Fruit fly (Drosophila melanogaster) whole organism, embryonic: ENCODE results near the gene Top3alpha.
A peak's percentile ranks its signal among the peaks of the same experiment; 100 is the strongest.

ENCODE experiments used
- Asciz ChIP-seq: fragments of 200-800 bp; sonication (Bioruptor generic); optimal IDR thresholded peaks from 2 replicates; lab custom pipeline; 2017; ENCODE audit warnings: missing biosample characterization, mild to moderate bottlenecking, missing genetic modification characterization, missing genetic modification reagents
- Awh ChIP-seq: fragments of 200-800 bp; sonication (Bioruptor generic); IDR thresholded peaks from 2 replicates; pipeline ENCODE4, ENCODE4 v1.3.6; 2022; ENCODE audit warnings: missing biosample characterization, missing genetic modification characterization
- CG10321 ChIP-seq: fragments of 200-800 bp; sonication (Bioruptor generic); IDR thresholded peaks from 2 replicates; pipeline ENCODE4 v1.3.6; 2022; ENCODE audit warnings: missing biosample characterization, missing genetic modification characterization
- CG12299 ChIP-seq: fragments of 200-800 bp; sonication (Bioruptor generic); optimal IDR thresholded peaks from 2 replicates; lab custom pipeline; 2018; ENCODE audit warnings: missing biosample characterization, mild to moderate bottlenecking, missing genetic modification characterization
- CG13424 ChIP-seq: fragments of 200-800 bp; sonication (Bioruptor generic); optimal IDR thresholded peaks from 2 replicates; lab custom pipeline; 2019; ENCODE audit warnings: missing biosample characterization, mild to moderate bottlenecking, missing genetic modification characterization, moderate library complexity
- CG15011 ChIP-seq: fragments of 200-800 bp; sonication (Bioruptor generic); optimal IDR thresholded peaks from 3 replicates; lab custom pipeline; 2018; ENCODE audit warnings: missing biosample characterization, mild to moderate bottlenecking, missing genetic modification characterization
- CG15073 ChIP-seq: fragments of 200-800 bp; sonication (Bioruptor generic); optimal IDR thresholded peaks from 2 replicates; lab custom pipeline; 2016; ENCODE audit warnings: missing biosample characterization, missing genetic modification characterization
- CG15269 ChIP-seq: fragments of 200-800 bp; sonication (Bioruptor generic); optimal IDR thresholded peaks from 2 replicates; lab custom pipeline; 2018; ENCODE audit warnings: missing biosample characterization, mild to moderate bottlenecking, missing genetic modification characterization, moderate library complexity
- CG17568 ChIP-seq: fragments of 200-800 bp; sonication (Bioruptor generic); optimal IDR thresholded peaks from 2 replicates; lab custom pipeline; 2018; ENCODE audit warnings: missing biosample characterization, mild to moderate bottlenecking, missing genetic modification characterization, moderate library complexity
- CG1832 ChIP-seq: fragments of 200-800 bp; sonication (Bioruptor generic); optimal IDR thresholded peaks from 2 replicates; lab custom pipeline; 2017; ENCODE audit warnings: missing biosample characterization, mild to moderate bottlenecking, missing genetic modification characterization, inconsistent platforms
- CG2129 ChIP-seq: fragments of 200-800 bp; sonication (Bioruptor generic); IDR thresholded peaks from 2 replicates; pipeline ENCODE4 v1.3.6; 2022; ENCODE audit warnings: missing biosample characterization, missing genetic modification characterization; ENCODE audit not compliant: partially characterized antibody
- CG2199 ChIP-seq: fragments of 200-800 bp; sonication (Bioruptor generic); IDR thresholded peaks from 3 replicates; pipeline ENCODE4 v1.3.6; 2022; ENCODE audit warnings: missing biosample characterization, missing genetic modification characterization
- CG3281 ChIP-seq: fragments of 200-800 bp; sonication (Bioruptor generic); optimal IDR thresholded peaks from 3 replicates; lab custom pipeline; 2017; ENCODE audit warnings: missing biosample characterization, mild to moderate bottlenecking, missing genetic modification characterization
- CG4360 ChIP-seq: fragments of 200-800 bp; sonication (Bioruptor generic); IDR thresholded peaks from 2 replicates; pipeline ENCODE4 v1.3.6; 2022; ENCODE audit warnings: missing biosample characterization, missing genetic modification characterization
- CG5953 ChIP-seq: fragments of 200-800 bp; sonication (Bioruptor generic); IDR thresholded peaks from 2 replicates; pipeline ENCODE4 v1.3.6; 2022; ENCODE audit warnings: missing biosample characterization, missing genetic modification characterization
- CG6813 ChIP-seq: fragments of 200-800 bp; sonication (Bioruptor generic); optimal IDR thresholded peaks from 2 replicates; lab custom pipeline; 2017; ENCODE audit warnings: missing biosample characterization, missing genetic modification characterization, mild to moderate bottlenecking, moderate library complexity, missing genetic modification reagents
- CG9727 ChIP-seq: fragments of 200-800 bp; sonication (Bioruptor generic); optimal IDR thresholded peaks from 3 replicates; lab custom pipeline; 2017; ENCODE audit warnings: missing biosample characterization, mild to moderate bottlenecking, missing genetic modification characterization
- CG9876 ChIP-seq: fragments of 200-800 bp; sonication (Bioruptor generic); optimal IDR thresholded peaks from 2 replicates; lab custom pipeline; 2016; ENCODE audit warnings: missing biosample characterization, missing genetic modification characterization
- CHES-1-like ChIP-seq: fragments of 200-800 bp; sonication (Bioruptor generic); optimal IDR thresholded peaks from 2 replicates; lab custom pipeline; 2016; ENCODE audit warnings: missing biosample characterization, missing genetic modification characterization
- CoRest ChIP-seq: fragments of 200-800 bp; sonication (Bioruptor generic); optimal IDR thresholded peaks from 3 replicates; lab custom pipeline; 2018; ENCODE audit warnings: missing biosample characterization, mild to moderate bottlenecking, missing genetic modification characterization, moderate library complexity
- CrebB ChIP-seq: fragments of 200-800 bp; sonication (Bioruptor generic); optimal IDR thresholded peaks from 3 replicates; lab custom pipeline; 2018; ENCODE audit warnings: missing biosample characterization, mild to moderate bottlenecking, missing genetic modification characterization
- Dll ChIP-seq: fragments of 200-800 bp; sonication (Bioruptor generic); IDR thresholded peaks from 4 replicates; pipeline ENCODE4 v1.3.6; 2022; ENCODE audit warnings: missing biosample characterization, missing genetic modification characterization; ENCODE audit not compliant: partially characterized antibody
- Drgx ChIP-seq: fragments of 200-800 bp; sonication (Bioruptor generic); IDR thresholded peaks from 2 replicates; pipeline ENCODE4 v1.3.6; 2022; ENCODE audit warnings: missing biosample characterization, missing genetic modification characterization
- Fer2 ChIP-seq: fragments of 200-800 bp; sonication (Bioruptor generic); optimal IDR thresholded peaks from 2 replicates; lab custom pipeline; 2018; ENCODE audit warnings: missing biosample characterization, mild to moderate bottlenecking, missing genetic modification characterization, moderate library complexity
- HmgD ChIP-seq: fragments of 200-800 bp; sonication (Bioruptor generic); optimal IDR thresholded peaks from 3 replicates; lab custom pipeline; 2016; ENCODE audit warnings: missing biosample characterization, missing genetic modification characterization
- Hr51 ChIP-seq, 2 experiments: fragments of 200-800 bp; sonication (Bioruptor generic); optimal IDR thresholded peaks; 2 replicates in 1 of 2; 3 replicates in 1 of 2; lab custom pipeline; 2016 to 2018; ENCODE audit warnings: missing biosample characterization in 2 of 2, missing genetic modification characterization in 2 of 2, mild to moderate bottlenecking in 1 of 2, moderate library complexity in 1 of 2
- Mad ChIP-seq: fragments of 200-800 bp; sonication (Bioruptor generic); optimal IDR thresholded peaks from 2 replicates; lab custom pipeline; 2016; ENCODE audit warnings: missing biosample characterization, missing genetic modification characterization
- NC2β ChIP-seq: fragments of 200-800 bp; sonication (Bioruptor generic); optimal IDR thresholded peaks from 2 replicates; lab custom pipeline; 2016; ENCODE audit warnings: missing biosample characterization, missing genetic modification characterization
- NK7.1 ChIP-seq: fragments of 200-800 bp; sonication (Bioruptor generic); optimal IDR thresholded peaks from 3 replicates; lab custom pipeline; 2016; ENCODE audit warnings: missing biosample characterization, missing genetic modification characterization
- Neu2 ChIP-seq: fragments of 200-800 bp; sonication (Bioruptor generic); optimal IDR thresholded peaks from 3 replicates; lab custom pipeline; 2016; ENCODE audit warnings: missing biosample characterization, missing genetic modification characterization, borderline replicate concordance
- Stat92E ChIP-seq, 3 experiments: fragments of >200 bp in 2 of 3; fragments of 200-800 bp in 1 of 3; sonication (Bioruptor generic) in 1 of 3; optimal IDR thresholded peaks; 2 replicates each; lab custom pipeline; 2017 to 2019; ENCODE audit warnings: missing biosample characterization in 3 of 3, missing genetic modification characterization in 3 of 3, mild to moderate bottlenecking in 1 of 3, moderate library complexity in 1 of 3
- amos ChIP-seq: fragments of 200-800 bp; sonication (Bioruptor generic); IDR thresholded peaks from 2 replicates; pipeline ENCODE4 v1.3.6; 2022; ENCODE audit warnings: missing biosample characterization, missing genetic modification characterization; ENCODE audit not compliant: partially characterized antibody
- aop ChIP-seq: fragments of 200-800 bp; sonication (Bioruptor generic); IDR thresholded peaks from 2 replicates; pipeline ENCODE4 v1.3.6; 2022; ENCODE audit warnings: missing biosample characterization, missing genetic modification characterization
- br ChIP-seq: fragments of >200 bp; optimal IDR thresholded peaks from 2 replicates; lab custom pipeline; 2017
- cg ChIP-seq: fragments of 200-800 bp; sonication (Bioruptor generic); optimal IDR thresholded peaks from 3 replicates; lab custom pipeline; 2019; ENCODE audit warnings: missing biosample characterization, mild to moderate bottlenecking, missing genetic modification characterization, moderate library complexity
- gcm ChIP-seq: fragments of 200-800 bp; sonication (Bioruptor generic); optimal IDR thresholded peaks from 2 replicates; lab custom pipeline; 2019; ENCODE audit warnings: missing biosample characterization, mild to moderate bottlenecking, missing genetic modification characterization, moderate library complexity
- h ChIP-seq: fragments of >200 bp; optimal IDR thresholded peaks from 2 replicates; lab custom pipeline; 2017
- ham ChIP-seq: fragments of 200-800 bp; sonication (Bioruptor generic); IDR thresholded peaks from 2 replicates; pipeline ENCODE4 v1.3.6; 2022; ENCODE audit warnings: missing biosample characterization, missing genetic modification characterization
- hb ChIP-seq: fragments of 200-800 bp; sonication (Bioruptor generic); IDR thresholded peaks from 3 replicates; pipeline ENCODE4 v1.3.6; 2022; ENCODE audit warnings: missing biosample characterization, missing genetic modification characterization; ENCODE audit not compliant: partially characterized antibody
- hth ChIP-seq: fragments of >200 bp; optimal IDR thresholded peaks from 2 replicates; lab custom pipeline; 2017; ENCODE audit warnings: inconsistent platforms
- klu ChIP-seq: fragments of 200-800 bp; sonication (Bioruptor generic); IDR thresholded peaks from 2 replicates; pipeline ENCODE4 v1.3.6; 2022; ENCODE audit warnings: missing biosample characterization, missing genetic modification characterization
- kni ChIP-seq: fragments of 200-800 bp; sonication (Bioruptor generic); optimal IDR thresholded peaks from 3 replicates; lab custom pipeline; 2017; ENCODE audit warnings: mild to moderate bottlenecking, missing biosample characterization, missing genetic modification reagents, missing genetic modification characterization
- lbe ChIP-seq: fragments of 200-800 bp; sonication (Bioruptor generic); optimal IDR thresholded peaks from 2 replicates; lab custom pipeline; 2016; ENCODE audit warnings: missing biosample characterization, mild to moderate bottlenecking, missing genetic modification characterization
- mam ChIP-seq: fragments of 200-800 bp; sonication (Bioruptor generic); optimal IDR thresholded peaks from 3 replicates; lab custom pipeline; 2016; ENCODE audit warnings: missing biosample characterization, missing genetic modification characterization
- pnt ChIP-seq: fragments of 200-800 bp; sonication (Bioruptor generic); optimal IDR thresholded peaks from 3 replicates; lab custom pipeline; 2016; ENCODE audit warnings: missing biosample characterization, missing genetic modification characterization
- rib ChIP-seq: fragments of 200-800 bp; sonication (Bioruptor generic); IDR thresholded peaks from 2 replicates; pipeline ENCODE4 v1.3.6; 2022; ENCODE audit warnings: missing biosample characterization, missing genetic modification characterization
- schlank ChIP-seq: fragments of 200-800 bp; sonication (Bioruptor generic); optimal IDR thresholded peaks from 2 replicates; lab custom pipeline; 2018; ENCODE audit warnings: missing biosample characterization, mild to moderate bottlenecking, missing genetic modification characterization
- vnd ChIP-seq: fragments of 200-800 bp; sonication (Bioruptor generic); IDR thresholded peaks from 3 replicates; pipeline ENCODE4 v1.3.6; 2022; ENCODE audit warnings: missing biosample characterization, missing genetic modification characterization; ENCODE audit not compliant: partially characterized antibody
- wdn ChIP-seq: fragments of 200-800 bp; sonication (Bioruptor generic); IDR thresholded peaks from 2 replicates; pipeline ENCODE4 v1.3.6; 2022; ENCODE audit warnings: missing biosample characterization, missing genetic modification characterization
- wek ChIP-seq: fragments of 200-800 bp; sonication (Bioruptor generic); optimal IDR thresholded peaks from 3 replicates; lab custom pipeline; 2018; ENCODE audit warnings: missing biosample characterization, mild to moderate bottlenecking, missing genetic modification characterization, moderate library complexity
- wor ChIP-seq: fragments of 200-800 bp; sonication (Bioruptor generic); IDR thresholded peaks from 2 replicates; pipeline ENCODE4 v1.3.6; 2022; ENCODE audit warnings: missing biosample characterization, missing genetic modification characterization

Top3alpha gene

dm6 chr2L:19528308-19528707 is 30.3 kb downstream of the Top3alpha start (continued):
- TF ChIP-seq CG6813 (GFP tag; lab: Kevin White, UChicago) (peak; percentile 95), HmgD (GFP tag; lab: Kevin White, UChicago) (peak; percentile 83), pnt (GFP tag; lab: Kevin White, UChicago) (peak; percentile 62), NC2β (peak; percentile 85), CG2129 (GFP tag; lab: Robert Waterston, UW) (no peak), Awh (peak; percentile 82), lbe (peak; percentile 75), CG12299 (tag; lab: Kevin White, UChicago) (peak; percentile 95), CG4360 (0 out of 2 replicates have a peak, but pooled peaks have one; percentile 31), ham (GFP tag; lab: Robert Waterston, UW) (peak; percentile 95), klu (GFP tag; lab: Robert Waterston, UW) (peak; percentile 90), hb (GFP tag; lab: Robert Waterston, UW) (no peak), CG15073 (GFP tag; lab: Kevin White, UChicago) (peak; percentile 28), Stat92E (GFP tag; optimal IDR thresholded peaks at IDR 0.05; lab: Kevin White, UChicago) (no peak), Hr51 (GFP tag; optimal IDR thresholded peaks at IDR 0.05; lab: Kevin White, UChicago) (peak; percentile 95), CG5953 (GFP tag; lab: Robert Waterston, UW) (peak; percentile 81), CG10321 (GFP tag; lab: Robert Waterston, UW) (peak; percentile 75), aop (GFP tag; lab: Robert Waterston, UW) (no peak; the same call in 1 of the 2 replicates), CG9876 (GFP tag; lab: Kevin White, UChicago) (peak; percentile 90), cg (no peak), br (no peak), CHES-1-like (peak; percentile 97), wdn (GFP tag; lab: Robert Waterston, UW) (peak; percentile 96), mam (peak; percentile 98), CG3281 (peak; percentile 98), Asciz (GFP tag; lab: Kevin White, UChicago) (peak; percentile 80), CG2199 (peak; percentile 80; the same call in 2 of the 3 replicates), Drgx (GFP tag; lab: Robert Waterston, UW) (peak; percentile 99), amos (GFP tag; lab: Robert Waterston, UW) (no peak), wor (GFP tag; lab: Robert Waterston, UW) (peak; percentile 80), Mad (peak; percentile 84), NK7.1 (peak; percentile 88), gcm (GFP tag; lab: Kevin White, UChicago) (peak; percentile 86), CG17568 (GFP tag; lab: Kevin White, UChicago) (peak; percentile 92), rib (peak; percentile 98), CG13424 (tag; lab: Kevin White, UChicago) (peak; percentile 95), vnd (GFP tag; lab: Robert Waterston, UW) (no peak), Neu2 (GFP tag; lab: Kevin White, UChicago) (peak; percentile 70), h (no peak), Fer2 (tag; lab: Kevin White, UChicago) (peak; percentile 93), CoRest (tag; lab: Kevin White, UChicago) (peak; percentile 96), CG15269 (tag; lab: Kevin White, UChicago) (peak; percentile 98), CG15011 (GFP tag; lab: Kevin White, UChicago) (peak; percentile 97), kni (GFP tag; lab: Kevin White, UChicago) (no peak), Dll (no peak), wek (peak; percentile 61), schlank (tag; lab: Kevin White, UChicago) (peak; percentile 98), hth (lab: Kevin White, UChicago) (no peak), CG9727 (GFP tag; lab: Kevin White, UChicago) (peak; percentile 95), CG1832 (GFP tag; lab: Kevin White, UChicago) (no peak), CrebB (tag; lab: Kevin White, UChicago) (peak; percentile 97)
